Fruit fly (Drosophila melanogaster): ENCODE data around the gene ph-p.
A peak's percentile ranks its signal among the peaks of the same experiment; 100 is the strongest.

The ph-p gene

dm6 chrX:2134965-2135758, 3.0 kb downstream of the ph-p start (continued):
- TF ChIP-seq OdsH (GFP tag; optimal IDR thresholded peaks at IDR 0.05), result peak; percentile 90
- peak; percentile 85 for TF ChIP-seq CG8319 (GFP tag; optimal IDR thresholded peaks at IDR 0.05)
- peak; percentile 87 for TF ChIP-seq Blimp-1 (GFP tag; optimal IDR thresholded peaks at IDR 0.05)
- peak; percentile 64 to 66 for TF ChIP-seq salr (GFP tag; optimal IDR thresholded peaks at IDR 0.05)
- peak; percentile 93 for TF ChIP-seq CG31627 (GFP tag; optimal IDR thresholded peaks at IDR 0.05)
- peak; percentile 84 for TF ChIP-seq CG6163 (GFP tag; IDR thresholded peaks at IDR 0.05)
- peak; percentile 88 for TF ChIP-seq CG34406 (GFP tag; optimal IDR thresholded peaks at IDR 0.05)
- peak; percentile 82 for TF ChIP-seq CG32006 (GFP tag; optimal IDR thresholded peaks at IDR 0.05)
- peak; percentile 86 for TF ChIP-seq CG6854 (GFP tag; optimal IDR thresholded peaks at IDR 0.05)
- TF ChIP-seq CG11294 (GFP tag; IDR thresholded peaks at IDR 0.05), result peak; percentile 73
- peak; percentile 87 for TF ChIP-seq CG6808 (GFP tag; optimal IDR thresholded peaks at IDR 0.05)
- TF ChIP-seq CG11902 (GFP tag; optimal IDR thresholded peaks at IDR 0.05), result peak; percentile 81
- TF ChIP-seq CG1621 (tag; optimal IDR thresholded peaks at IDR 0.05), result peak; percentile 81
- peak; percentile 81 for TF ChIP-seq CG3919 (GFP tag; optimal IDR thresholded peaks at IDR 0.05)
- TF ChIP-seq topi (GFP tag; optimal IDR thresholded peaks at IDR 0.05), result peak; percentile 95
- TF ChIP-seq CG10631 (GFP tag; optimal IDR thresholded peaks at IDR 0.05), result peak; percentile 84
- peak; percentile 87 for TF ChIP-seq CG8632 (GFP tag; optimal IDR thresholded peaks at IDR 0.05)
- TF ChIP-seq Sox14 (GFP tag; optimal IDR thresholded peaks at IDR 0.05), result peak; percentile 92
- peak; percentile 81 for TF ChIP-seq Sox15 (GFP tag; optimal IDR thresholded peaks at IDR 0.05)
- peak; percentile 84 for TF ChIP-seq Eip75B (GFP tag; optimal IDR thresholded peaks at IDR 0.05)
- peak; percentile 94 for TF ChIP-seq lz (GFP tag; optimal IDR thresholded peaks at IDR 0.05)
- peak; percentile 87 for TF ChIP-seq acj6 (GFP tag; optimal IDR thresholded peaks at IDR 0.05)
- TF ChIP-seq fd59A (GFP tag; optimal IDR thresholded peaks at IDR 0.05), result peak; percentile 80

- TF ChIP-seq CG11294 (GFP tag; IDR thresholded peaks at IDR 0.05) (no peak), esn (GFP tag; optimal IDR thresholded peaks at IDR 0.05) (peak; percentile 93), Sox14 (GFP tag; optimal IDR thresholded peaks at IDR 0.05) (peak; percentile 88), Ets21C (GFP tag; optimal IDR thresholded peaks at IDR 0.05) (peak; percentile 90), svp (GFP tag) (peak; percentile 94), Smox (GFP tag; optimal IDR thresholded peaks at IDR 0.05) (peak; percentile 92), Hr4 (GFP tag; optimal IDR thresholded peaks at IDR 0.05) (peak; percentile 77), CG7368 (GFP tag; optimal IDR thresholded peaks at IDR 0.05) (peak; percentile 74), Blimp-1 (GFP tag; optimal IDR thresholded peaks at IDR 0.05) (peak; percentile 69), Hr39 (GFP tag; optimal IDR thresholded peaks at IDR 0.05) (peak; percentile 92), lz (GFP tag; optimal IDR thresholded peaks at IDR 0.05) (peak; percentile 91), dsx (GFP tag; optimal IDR thresholded peaks at IDR 0.05; ENCODE audit: poor library complexity, severe bottlenecking) (peak; percentile 75), CG34406 (GFP tag; optimal IDR thresholded peaks at IDR 0.05) (peak; percentile 82), Eip75B (GFP tag; optimal IDR thresholded peaks at IDR 0.05) (peak; percentile 82), acj6 (GFP tag; optimal IDR thresholded peaks at IDR 0.05) (peak; percentile 80), CG10669 (GFP tag; optimal IDR thresholded peaks at IDR 0.05) (peak; percentile 82), fd59A (GFP tag; optimal IDR thresholded peaks at IDR 0.05) (peak; percentile 76), topi (GFP tag; optimal IDR thresholded peaks at IDR 0.05) (peak; percentile 92), Hr38 (GFP tag; optimal IDR thresholded peaks at IDR 0.05) (no peak), Eip93F (GFP tag; optimal IDR thresholded peaks at IDR 0.05) (peak; percentile 72), CG11762 (GFP tag; optimal IDR thresholded peaks at IDR 0.05; ENCODE audit: insufficient read depth) (peak; percentile 68), Ets96B (tag; optimal IDR thresholded peaks at IDR 0.05) (peak; percentile 83), Eip78C (GFP tag) (peak; percentile 96), CG6808 (GFP tag; optimal IDR thresholded peaks at IDR 0.05) (peak; percentile 73), achi (GFP tag; optimal IDR thresholded peaks at IDR 0.05) (peak; percentile 82), CG32006 (GFP tag; optimal IDR thresholded peaks at IDR 0.05) (peak; percentile 80), dac (GFP tag; optimal IDR thresholded peaks at IDR 0.05) (peak; percentile 33), CG6854 (GFP tag; optimal IDR thresholded peaks at IDR 0.05) (peak; percentile 88), CG3032 (tag; optimal IDR thresholded peaks at IDR 0.05) (peak; percentile 78), CG16779 (tag; optimal IDR thresholded peaks at IDR 0.05) (peak; percentile 38), CG9139 (GFP tag; optimal IDR thresholded peaks at IDR 0.05) (peak; percentile 69), spab (GFP tag; optimal IDR thresholded peaks at IDR 0.05) (peak; percentile 79), vri (GFP tag; optimal IDR thresholded peaks at IDR 0.05) (peak; percentile 88), ss (GFP tag; optimal IDR thresholded peaks at IDR 0.05) (peak; percentile 57 to 69), CG1621 (tag; optimal IDR thresholded peaks at IDR 0.05) (peak; percentile 84), CG8319 (GFP tag; optimal IDR thresholded peaks at IDR 0.05) (peak; percentile 77)
These were observed 3.8 kb downstream of the ph-p start for dm6 chrX:2134226-2134880.

Data from whole organism, prepupa.